Worm (Caenorhabditis elegans) whole organism, young adult: Measurements from ENCODE around the gene zak-1.
A peak's percentile ranks its signal among the peaks of the same experiment; 100 is the strongest.

Experiments used
- B0035.1 ChIP-seq: sonication (generic microtip); optimal IDR thresholded peaks from 2 replicates; lab custom pipeline; 2016; ENCODE audit warnings: missing genetic modification characterization, mild to moderate bottlenecking, missing compliant biosample characterization, missing genotype, missing genetic modification reagents
- B0261.1 ChIP-seq: sonication (generic microtip); optimal IDR thresholded peaks from 2 replicates; lab custom pipeline; 2016; ENCODE audit warnings: mild to moderate bottlenecking, missing genetic modification characterization, moderate library complexity, missing compliant biosample characterization
- F33H1.4 ChIP-seq: fragments of 200-800 bp; sonication (Bioruptor generic); IDR thresholded peaks from 2 replicates; pipeline ENCODE4 v1.3.6; 2022; ENCODE audit warnings: missing genetic modification reagents, missing genetic modification characterization, missing compliant biosample characterization
- F37B4.10 ChIP-seq: fragments of 200-800 bp; sonication (Bioruptor generic); IDR thresholded peaks from 2 replicates; pipeline ENCODE4 v1.3.6; 2022; ENCODE audit warnings: missing genetic modification characterization, missing compliant biosample characterization
- F57C9.4 ChIP-seq: sonication (generic microtip); optimal IDR thresholded peaks from 2 replicates; lab custom pipeline; 2017; ENCODE audit warnings: mild to moderate bottlenecking, missing genetic modification characterization, missing compliant biosample characterization
- T07F8.4 ChIP-seq: sonication (generic microtip); optimal IDR thresholded peaks from 2 replicates; lab custom pipeline; 2016; ENCODE audit warnings: mild to moderate bottlenecking, missing genetic modification characterization, moderate library complexity, missing compliant biosample characterization
- T26A5.8 ChIP-seq: sonication (generic microtip); optimal IDR thresholded peaks from 2 replicates; lab custom pipeline; 2016; ENCODE audit warnings: missing genetic modification characterization, missing compliant biosample characterization
- ZK185.1 ChIP-seq: sonication (generic microtip); optimal IDR thresholded peaks from 2 replicates; lab custom pipeline; 2016; ENCODE audit warnings: mild to moderate bottlenecking, missing genetic modification characterization, missing compliant biosample characterization; ENCODE audit not compliant: poor library complexity, severe bottlenecking
- ama-1 ChIP-seq, 3 experiments: fragments of 150-350 bp in 1 of 3; sonication (generic microtip) in 2 of 3; optimal IDR thresholded peaks; 2 replicates each; lab custom pipeline; 2014 to 2018; ENCODE audit warnings: missing biosample characterization in 2 of 3, missing genetic modification characterization in 2 of 3, missing genetic modification reagents in 2 of 3
- athp-1 ChIP-seq: sonication (generic microtip); optimal IDR thresholded peaks from 2 replicates; lab custom pipeline; 2017; ENCODE audit warnings: mild to moderate bottlenecking, missing genetic modification characterization, missing compliant biosample characterization
- attf-5 ChIP-seq: fragments of 200-800 bp; sonication (Bioruptor generic); optimal IDR thresholded peaks from 2 replicates; lab custom pipeline; 2018; ENCODE audit warnings: mild to moderate bottlenecking, missing genetic modification characterization, missing compliant biosample characterization
- bed-2 ChIP-seq: fragments of 200-800 bp; sonication (Bioruptor generic); IDR thresholded peaks from 2 replicates; pipeline ENCODE4 v1.3.6; 2022; ENCODE audit warnings: missing genetic modification reagents, missing genetic modification characterization, missing compliant biosample characterization
- ccch-3 ChIP-seq: fragments of 200-800 bp; sonication (Bioruptor generic); optimal IDR thresholded peaks from 2 replicates; lab custom pipeline; 2018; ENCODE audit warnings: mild to moderate bottlenecking, missing genetic modification characterization, missing compliant biosample characterization
- cebp-1 ChIP-seq, 2 experiments: fragments of 200-800 bp in 1 of 2; sonication (Bioruptor generic) in 1 of 2; sonication (generic microtip) in 1 of 2; IDR thresholded peaks in 1 of 2; optimal IDR thresholded peaks in 1 of 2; 2 replicates each; pipeline versions ENCODE4 v1.3.6 to Lab custom; 2017 to 2022; ENCODE audit warnings: missing compliant biosample characterization in 2 of 2, missing genetic modification characterization in 2 of 2, mild to moderate bottlenecking in 1 of 2, missing genetic modification reagents in 1 of 2, moderate library complexity in 1 of 2
- ceh-100 ChIP-seq: fragments of 200-800 bp; sonication (Bioruptor generic); IDR thresholded peaks from 2 replicates; pipeline ENCODE4 v1.3.6; 2022; ENCODE audit warnings: missing genetic modification reagents, missing genetic modification characterization, missing compliant biosample characterization
- dox-1 ChIP-seq: fragments of 200-800 bp; sonication (Bioruptor generic); IDR thresholded peaks from 2 replicates; pipeline ENCODE4 v1.3.6; 2022; ENCODE audit warnings: missing genetic modification reagents, missing genetic modification characterization, missing compliant biosample characterization
- egl-44 ChIP-seq: fragments of 200-800 bp; sonication (Bioruptor generic); IDR thresholded peaks from 2 replicates; pipeline ENCODE4 v1.3.6; 2022; ENCODE audit warnings: missing genetic modification reagents, missing genetic modification characterization, missing compliant biosample characterization
- ekl-4 ChIP-seq: fragments of 200-800 bp; sonication (Bioruptor generic); IDR thresholded peaks from 2 replicates; pipeline ENCODE4 v1.3.6; 2022; ENCODE audit warnings: missing genetic modification reagents, missing genetic modification characterization, missing compliant biosample characterization
- him-1 ChIP-seq: sonication (generic microtip); optimal IDR thresholded peaks from 2 replicates; lab custom pipeline; 2016; ENCODE audit warnings: missing genotype, missing genetic modification reagents, missing genetic modification characterization, missing compliant biosample characterization
- hmg-1.2 ChIP-seq: fragments of 200-800 bp; sonication (Bioruptor generic); IDR thresholded peaks from 2 replicates; pipeline ENCODE4 v1.3.6; 2022; ENCODE audit warnings: missing genetic modification reagents, missing genetic modification characterization, missing compliant biosample characterization
- lin-26 ChIP-seq: fragments of 200-800 bp; sonication (Bioruptor generic); IDR thresholded peaks from 2 replicates; pipeline ENCODE4 v1.3.6; 2022; ENCODE audit warnings: missing genetic modification reagents, missing genetic modification characterization, missing compliant biosample characterization
- lin-35 ChIP-seq, 3 experiments: fragments of 150-350 bp in 2 of 3; sonication (generic microtip) in 1 of 3; optimal IDR thresholded peaks; 2 replicates each; lab custom pipeline; 2014 to 2018; ENCODE audit warnings: missing biosample characterization in 3 of 3, missing genetic modification characterization in 3 of 3, missing genetic modification reagents in 3 of 3
- lsl-1 ChIP-seq: fragments of 200-800 bp; sonication (Bioruptor generic); optimal IDR thresholded peaks from 2 replicates; lab custom pipeline; 2018; ENCODE audit warnings: mild to moderate bottlenecking, missing genetic modification characterization, moderate library complexity, missing compliant biosample characterization
- madf-10 ChIP-seq: sonication (generic microtip); optimal IDR thresholded peaks from 2 replicates; lab custom pipeline; 2016; ENCODE audit warnings: mild to moderate bottlenecking, missing genetic modification characterization, missing compliant biosample characterization
- madf-6 ChIP-seq: fragments of 200-800 bp; sonication (Bioruptor generic); IDR thresholded peaks from 2 replicates; pipeline ENCODE4 v1.3.6; 2022; ENCODE audit warnings: missing genetic modification reagents, missing genetic modification characterization, missing compliant biosample characterization
- mxl-1 ChIP-seq: sonication (generic microtip); optimal IDR thresholded peaks from 2 replicates; lab custom pipeline; 2016; ENCODE audit warnings: missing genetic modification characterization, missing compliant biosample characterization
- nfyb-1 ChIP-seq: fragments of 200-800 bp; sonication (Bioruptor generic); IDR thresholded peaks from 2 replicates; pipeline ENCODE4 v1.3.6; 2022; ENCODE audit warnings: missing genetic modification reagents, missing genetic modification characterization, missing compliant biosample characterization
- nhr-80 ChIP-seq: sonication (generic microtip); optimal IDR thresholded peaks from 2 replicates; lab custom pipeline; 2016; ENCODE audit warnings: missing genetic modification characterization, missing compliant biosample characterization
- nhr-90 ChIP-seq: sonication (generic microtip); optimal IDR thresholded peaks from 2 replicates; lab custom pipeline; 2016; ENCODE audit warnings: missing genotype, mild to moderate bottlenecking, missing genetic modification characterization, missing compliant biosample characterization
- rcor-1 ChIP-seq: fragments of 200-800 bp; sonication (Bioruptor generic); IDR thresholded peaks from 2 replicates; pipeline ENCODE4 v1.3.6; 2022; ENCODE audit warnings: missing genetic modification reagents, missing genetic modification characterization, missing compliant biosample characterization
- sea-2 ChIP-seq: fragments of 200-800 bp; sonication (Bioruptor generic); IDR thresholded peaks from 2 replicates; pipeline ENCODE4 v1.3.6; 2022; ENCODE audit warnings: missing genetic modification characterization, missing compliant biosample characterization
- snpc-1.3 ChIP-seq: sonication (generic microtip); optimal IDR thresholded peaks from 2 replicates; lab custom pipeline; 2017; ENCODE audit warnings: missing genetic modification characterization, mild to moderate bottlenecking, missing compliant biosample characterization, antibody characterized with exemption, moderate library complexity, missing genotype, missing genetic modification reagents; ENCODE audit not compliant: insufficient read depth
- unc-130 ChIP-seq: sonication (generic microtip); optimal IDR thresholded peaks from 2 replicates; lab custom pipeline; 2016; ENCODE audit warnings: missing genetic modification reagents, missing genetic modification characterization, missing compliant biosample characterization
- ztf-18 ChIP-seq: sonication (generic microtip); optimal IDR thresholded peaks from 2 replicates; lab custom pipeline; 2016; ENCODE audit warnings: missing genotype, mild to moderate bottlenecking, missing genetic modification characterization, missing compliant biosample characterization

Gene zak-1

ce11 chrIII:6822790-6823189 is 33.8 kb downstream of the zak-1 start (continued):
- TF ChIP-seq ccch-3 (GFP tag; lab: Kevin White, UChicago), result no peak
- TF ChIP-seq madf-6 (GFP tag; lab: Robert Waterston, UW), result no peak

ce11 chrIII:6820343-6820985 is 36.1 kb downstream of the zak-1 start, which contains the start of gene ten-1:
Gene ten-1, plus strand, starts transcription at chrIII:6820935.
- TF ChIP-seq F37B4.10 (GFP tag; lab: Robert Waterston, UW) (no peak), hmg-1.2 (GFP tag; lab: Robert Waterston, UW) (0 out of 2 replicates have a peak, but pooled peaks have one; percentile 31), T26A5.8 (tag; lab: Kevin White, UChicago) (no peak), bed-2 (GFP tag; lab: Robert Waterston, UW) (no peak)

- TF ChIP-seq ceh-100 (GFP tag; lab: Robert Waterston, UW) (no peak), nhr-80 (tag; lab: Kevin White, UChicago) (peak; percentile 43)
Measured at ce11 chrIII:6819322-6819901, 37.2 kb downstream of the zak-1 start, which contains the start of gene F28F5.6. Gene F28F5.6, minus strand, starts transcription at chrIII:6819372.

- TF ChIP-seq egl-44, result 0 out of 2 replicates have a peak, but pooled peaks have one; percentile 17
- no peak for TF ChIP-seq lin-35 (GFP tag; optimal IDR thresholded peaks at IDR 0.05; lab: Kevin White, UChicago)
- TF ChIP-seq madf-10 (tag; lab: Kevin White, UChicago), result no peak
- TF ChIP-seq cebp-1 (GFP tag; IDR thresholded peaks at IDR 0.05; lab: Robert Waterston, UW), result no peak
- no peak for TF ChIP-seq cebp-1 (tag; optimal IDR thresholded peaks at IDR 0.05; lab: Kevin White, UChicago)
- no peak for TF ChIP-seq F57C9.4 (tag; lab: Kevin White, UChicago)
- peak; percentile 25 for TF ChIP-seq nhr-80 (tag; lab: Kevin White, UChicago)
Measured at ce11 chrIII:6818037-6818436, 38.6 kb downstream of the zak-1 start.

ce11 chrIII:6816930-6817329 is 39.7 kb downstream of the zak-1 start, which contains the start of gene F28F5.4:
Gene F28F5.4, minus strand, starts transcription at chrIII:6817033.
- TF ChIP-seq cebp-1 (GFP tag; IDR thresholded peaks at IDR 0.05; lab: Robert Waterston, UW) (0 out of 2 replicates have a peak, but pooled peaks have one; percentile 20), cebp-1 (tag; optimal IDR thresholded peaks at IDR 0.05; lab: Kevin White, UChicago) (peak; percentile 85), sea-2 (GFP tag; lab: Robert Waterston, UW) (no peak)
- TF ChIP-seq, all 124 proteins: peak for 1

ce11 chrIII:6805397-6805796 is 51.2 kb downstream of the zak-1 start:
- TF ChIP-seq nfyb-1 (GFP tag; lab: Robert Waterston, UW), result peak; percentile 70; the same call in 1 of the 2 replicates
- TF ChIP-seq athp-1, result peak; percentile 10
- peak; percentile 64; the same call in 1 of the 2 replicates for TF ChIP-seq lin-26
- peak; percentile 19 for TF ChIP-seq nhr-80 (tag; lab: Kevin White, UChicago)
- peak; percentile 17 for TF ChIP-seq attf-5
- peak; percentile 7 for TF ChIP-seq unc-130
- TF ChIP-seq ama-1 (optimal IDR thresholded peaks at IDR 0.05; lab: Kevin White, UChicago), result no peak
- peak in 1 of 2 experiments; percentile 74 for TF ChIP-seq ama-1 (GFP tag; optimal IDR thresholded peaks at IDR 0.05; lab: Kevin White, UChicago)
- peak; percentile 12 for TF ChIP-seq T07F8.4 (tag; lab: Kevin White, UChicago)
- peak; percentile 44 for TF ChIP-seq mxl-1 (tag; lab: Kevin White, UChicago)
- TF ChIP-seq ZK185.1 (tag; lab: Kevin White, UChicago), result peak; percentile 6
- 0 out of 2 replicates have a peak, but pooled peaks have one; percentile 32 for TF ChIP-seq rcor-1 (GFP tag; lab: Robert Waterston, UW)
- TF ChIP-seq hmg-1.2 (GFP tag; lab: Robert Waterston, UW), result peak; percentile 68
- TF ChIP-seq B0035.1, result no peak
- TF ChIP-seq F33H1.4 (GFP tag; lab: Robert Waterston, UW), result peak; percentile 16; the same call in 1 of the 2 replicates
- no peak for TF ChIP-seq egl-44
- no peak for TF ChIP-seq ekl-4 (GFP tag; lab: Robert Waterston, UW)
- TF ChIP-seq him-1 (tag; lab: Kevin White, UChicago), result peak; percentile 65
- peak; percentile 42 for TF ChIP-seq ztf-18 (tag; lab: Kevin White, UChicago)
- TF ChIP-seq nhr-90 (tag; lab: Kevin White, UChicago), result peak; percentile 46
- TF ChIP-seq bed-2 (GFP tag; lab: Robert Waterston, UW), result no peak
- peak; percentile 35 for TF ChIP-seq snpc-1.3 (tag; lab: Kevin White, UChicago)
- TF ChIP-seq dox-1, result no peak
- TF ChIP-seq lsl-1 (GFP tag; lab: Kevin White, UChicago), result peak; percentile 9
- TF ChIP-seq B0261.1 (tag; lab: Kevin White, UChicago), result peak; percentile 76
